Worm (Caenorhabditis elegans) whole organism, L1 larva: ENCODE data around the gene jnk-1.

Experiments
- C04F5.9 ChIP-seq: sonication (generic microtip); optimal IDR thresholded peaks from 2 replicates; lab custom pipeline; 2016; ENCODE audit warnings: missing genetic modification characterization, missing compliant biosample characterization
- Y116A8C.19 ChIP-seq: sonication (generic microtip); optimal IDR thresholded peaks from 2 replicates; lab custom pipeline; 2016; ENCODE audit warnings: missing compliant biosample characterization, missing genetic modification characterization, borderline replicate concordance
- alr-1 ChIP-seq: fragments of 200-800 bp; sonication (Bioruptor generic); optimal IDR thresholded peaks from 2 replicates; lab custom pipeline; 2018; ENCODE audit warnings: borderline replicate concordance, mild to moderate bottlenecking, missing genetic modification characterization, missing compliant biosample characterization
- ama-1 ChIP-seq: fragments of 150-350 bp; optimal IDR thresholded peaks from 2 replicates; lab custom pipeline; 2014
- blmp-1 ChIP-seq: fragments of 150-350 bp; optimal IDR thresholded peaks from 2 replicates; lab custom pipeline; 2014; ENCODE audit warnings: missing biosample characterization, missing genetic modification characterization
- ceh-63 ChIP-seq: fragments of 200-800 bp; sonication (Bioruptor generic); optimal IDR thresholded peaks from 2 replicates; lab custom pipeline; 2018; ENCODE audit warnings: mild to moderate bottlenecking, missing genetic modification characterization, missing compliant biosample characterization
- ceh-88 ChIP-seq: fragments of 200-800 bp; sonication (Bioruptor generic); IDR thresholded peaks from 2 replicates; pipeline ENCODE4 v1.3.6; 2022; ENCODE audit warnings: missing genetic modification characterization, missing compliant biosample characterization
- ceh-90 ChIP-seq: sonication (generic microtip); optimal IDR thresholded peaks from 2 replicates; lab custom pipeline; 2016; ENCODE audit warnings: missing genetic modification characterization, missing compliant biosample characterization
- ces-1 ChIP-seq: fragments of 150-350 bp; optimal IDR thresholded peaks from 2 replicates; lab custom pipeline; 2014; ENCODE audit warnings: missing biosample characterization, missing genetic modification reagents, missing genetic modification characterization
- efl-1 ChIP-seq, 4 experiments: fragments of 150-350 bp; optimal IDR thresholded peaks in 3 of 4; peaks in 1 of 4; 1 replicate in 1 of 4; 2 replicates in 3 of 4; lab custom pipeline; 2014; ENCODE audit warnings: missing biosample characterization in 2 of 4, missing genetic modification characterization in 2 of 4, missing genetic modification reagents in 2 of 4
- efl-3 ChIP-seq: fragments of 200-800 bp; sonication (Bioruptor generic); optimal IDR thresholded peaks from 2 replicates; lab custom pipeline; 2018; ENCODE audit warnings: mild to moderate bottlenecking, missing genetic modification characterization, missing compliant biosample characterization
- egl-27 ChIP-seq, 2 experiments: fragments of 150-350 bp in 1 of 2; sonication (generic microtip); optimal IDR thresholded peaks; 3 replicates each; lab custom pipeline; 2017 to 2018; ENCODE audit warnings: missing biosample characterization in 2 of 2, missing genetic modification characterization in 2 of 2, missing genetic modification reagents in 2 of 2
- elt-2 ChIP-seq: sonication (generic microtip); optimal IDR thresholded peaks from 2 replicates; lab custom pipeline; 2016; ENCODE audit warnings: missing genetic modification characterization, mild to moderate bottlenecking, inconsistent platforms, missing compliant biosample characterization, missing genetic modification reagents
- elt-3 ChIP-seq, 6 experiments: fragments of 150-350 bp in 1 of 6; sonication (generic microtip); optimal IDR thresholded peaks; 2 replicates each; lab custom pipeline; 2017 to 2018; ENCODE audit warnings: missing biosample characterization in 6 of 6, missing genetic modification characterization in 6 of 6, inconsistent platforms in 1 of 6
- ets-5 ChIP-seq: fragments of 200-800 bp; sonication (Bioruptor generic); IDR thresholded peaks from 2 replicates; pipeline ENCODE4 v1.3.6; 2022; ENCODE audit warnings: missing genetic modification characterization, missing compliant biosample characterization
- fkh-10 ChIP-seq: sonication (generic microtip); optimal IDR thresholded peaks from 2 replicates; lab custom pipeline; 2017; ENCODE audit warnings: missing biosample characterization, missing genetic modification reagents, missing genetic modification characterization
- hlh-17 ChIP-seq: fragments of 200-800 bp; sonication (Bioruptor generic); optimal IDR thresholded peaks from 2 replicates; lab custom pipeline; 2018; ENCODE audit warnings: missing genetic modification characterization, mild to moderate bottlenecking, missing compliant biosample characterization, moderate library complexity, borderline replicate concordance
- hlh-4 ChIP-seq: sonication (generic microtip); optimal IDR thresholded peaks from 2 replicates; lab custom pipeline; 2016; ENCODE audit warnings: mild to moderate bottlenecking, missing genetic modification characterization, missing compliant biosample characterization
- irx-1 ChIP-seq: sonication (generic microtip); optimal IDR thresholded peaks from 2 replicates; lab custom pipeline; 2016; ENCODE audit warnings: missing genetic modification characterization, missing compliant biosample characterization
- jun-1 ChIP-seq: fragments of 150-350 bp; optimal IDR thresholded peaks from 2 replicates; lab custom pipeline; 2014; ENCODE audit warnings: missing biosample characterization, missing genetic modification reagents, missing genetic modification characterization
- lin-15B ChIP-seq: fragments of 150-350 bp; sonication (generic microtip); optimal IDR thresholded peaks from 3 replicates; lab custom pipeline; 2014; ENCODE audit warnings: missing biosample characterization, missing genetic modification characterization
- lin-35 ChIP-seq, 2 experiments: fragments of 150-350 bp; optimal IDR thresholded peaks; 2 replicates each; lab custom pipeline; 2014; ENCODE audit warnings: missing biosample characterization in 2 of 2, missing genetic modification characterization in 2 of 2, missing genetic modification reagents in 2 of 2
- lir-3 ChIP-seq: sonication (generic microtip); optimal IDR thresholded peaks from 2 replicates; lab custom pipeline; 2016; ENCODE audit warnings: mild to moderate bottlenecking, missing genetic modification characterization, moderate library complexity, missing compliant biosample characterization; ENCODE audit not compliant: poor library complexity
- lsy-2 ChIP-seq, 2 experiments: fragments of 150-350 bp; optimal IDR thresholded peaks; 2 replicates each; lab custom pipeline; 2014; ENCODE audit warnings: missing biosample characterization in 2 of 2, missing genetic modification characterization in 2 of 2
- mef-2 ChIP-seq: fragments of 150-350 bp; optimal IDR thresholded peaks from 2 replicates; lab custom pipeline; 2014; ENCODE audit warnings: missing biosample characterization, missing genetic modification characterization
- nhr-12 ChIP-seq: sonication (generic microtip); optimal IDR thresholded peaks from 2 replicates; lab custom pipeline; 2017; ENCODE audit warnings: missing biosample characterization, missing genetic modification characterization
- nhr-237 ChIP-seq: fragments of 150-350 bp; optimal IDR thresholded peaks from 2 replicates; lab custom pipeline; 2014; ENCODE audit warnings: missing biosample characterization, missing genetic modification characterization
- nhr-71 ChIP-seq: sonication (generic microtip); optimal IDR thresholded peaks from 2 replicates; lab custom pipeline; 2016; ENCODE audit warnings: mild to moderate bottlenecking, missing genetic modification characterization, moderate library complexity, missing compliant biosample characterization
- nhr-77 ChIP-seq: fragments of 150-350 bp; optimal IDR thresholded peaks from 2 replicates; lab custom pipeline; 2014; ENCODE audit warnings: missing biosample characterization, missing genetic modification characterization
- nhr-84 ChIP-seq: sonication (generic microtip); optimal IDR thresholded peaks from 2 replicates; lab custom pipeline; 2017; ENCODE audit warnings: missing biosample characterization, missing genetic modification characterization
- nhr-85 ChIP-seq: sonication (generic microtip); peaks from one replicate; lab custom pipeline; 2016; ENCODE audit warnings: missing genetic modification characterization, inconsistent platforms, missing compliant biosample characterization
- nhr-90 ChIP-seq: sonication (generic microtip); optimal IDR thresholded peaks from 2 replicates; lab custom pipeline; 2016; ENCODE audit warnings: mild to moderate bottlenecking, missing genetic modification characterization, missing compliant biosample characterization; ENCODE audit not compliant: poor library complexity
- pag-3 ChIP-seq: sonication (generic microtip); optimal IDR thresholded peaks from 2 replicates; lab custom pipeline; 2017; ENCODE audit warnings: missing genetic modification characterization, mild to moderate bottlenecking, missing compliant biosample characterization, antibody characterized with exemption, borderline replicate concordance; ENCODE audit not compliant: insufficient read depth
- rnt-1 ChIP-seq: sonication (generic microtip); optimal IDR thresholded peaks from 2 replicates; lab custom pipeline; 2016; ENCODE audit warnings: mild to moderate bottlenecking, missing genetic modification characterization, moderate library complexity, missing compliant biosample characterization
- snu-23 ChIP-seq: sonication (generic microtip); optimal IDR thresholded peaks from 2 replicates; lab custom pipeline; 2016; ENCODE audit warnings: missing genetic modification characterization, missing compliant biosample characterization
- swsn-7 ChIP-seq: sonication (generic microtip); optimal IDR thresholded peaks from 2 replicates; lab custom pipeline; 2016; ENCODE audit warnings: missing genetic modification characterization, missing compliant biosample characterization
- tbx-2 ChIP-seq: sonication (generic microtip); optimal IDR thresholded peaks from 2 replicates; lab custom pipeline; 2016; ENCODE audit warnings: missing genetic modification characterization, missing compliant biosample characterization
- unc-130 ChIP-seq: fragments of 150-350 bp; optimal IDR thresholded peaks from 2 replicates; lab custom pipeline; 2017; ENCODE audit warnings: missing biosample characterization, missing genetic modification characterization, inconsistent platforms
- unc-30 ChIP-seq: sonication (generic microtip); optimal IDR thresholded peaks from 2 replicates; lab custom pipeline; 2017; ENCODE audit warnings: missing biosample characterization, missing genetic modification characterization
- unc-86 ChIP-seq: sonication (generic microtip); optimal IDR thresholded peaks from 2 replicates; lab custom pipeline; 2016; ENCODE audit warnings: missing genetic modification characterization, missing compliant biosample characterization
- xbp-1 ChIP-seq: sonication (generic microtip); optimal IDR thresholded peaks from 2 replicates; lab custom pipeline; 2016; ENCODE audit warnings: missing genetic modification characterization, missing compliant biosample characterization
- zip-4 ChIP-seq: fragments of 200-800 bp; sonication (Bioruptor generic); optimal IDR thresholded peaks from 2 replicates; lab custom pipeline; 2018; ENCODE audit warnings: mild to moderate bottlenecking, missing genetic modification characterization, moderate library complexity, missing compliant biosample characterization

Gene jnk-1

DNA sequence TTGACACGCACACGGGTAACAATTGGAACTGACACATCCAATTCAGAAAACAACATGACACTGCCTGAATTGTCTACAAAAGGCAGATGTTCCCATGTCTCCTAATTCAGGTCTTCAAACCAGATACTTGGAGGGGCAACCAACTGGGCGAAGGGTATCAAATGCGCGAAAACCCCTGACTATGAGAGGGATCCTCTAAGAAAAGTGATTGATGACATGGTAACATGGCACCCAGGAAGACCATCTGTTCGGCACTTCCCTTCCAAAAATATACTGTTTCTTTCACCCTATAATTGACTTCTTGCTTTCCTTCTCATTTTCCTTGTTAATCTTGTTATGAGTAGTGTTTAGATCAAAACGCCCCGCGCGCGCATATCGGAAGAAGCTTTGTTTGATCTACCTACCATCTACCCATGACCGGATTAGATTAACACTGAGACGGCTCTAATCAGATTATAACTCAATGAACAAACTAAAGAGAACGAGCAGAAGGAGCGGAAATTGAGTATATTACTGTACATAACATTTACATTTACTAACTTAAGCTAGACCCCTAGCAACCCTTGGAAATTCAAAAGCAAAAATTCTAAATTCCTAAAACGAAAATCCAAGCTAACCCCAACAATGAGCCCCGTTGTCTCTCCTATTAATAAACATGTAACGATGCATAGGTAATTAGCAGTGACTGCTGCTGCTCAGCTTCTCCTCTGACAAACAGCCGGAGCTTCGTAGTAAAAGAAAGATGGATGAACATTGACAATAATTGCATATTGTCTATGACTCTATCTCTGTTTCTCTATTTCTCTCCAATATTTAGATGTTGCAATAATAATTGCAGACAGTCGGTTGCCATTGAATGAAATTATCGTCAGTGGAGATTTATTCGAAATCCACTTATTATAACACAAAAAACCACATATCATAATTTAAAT, 27.3 kb downstream of the jnk-1 start:
- TF ChIP-seq zip-4 (GFP tag; lab: Kevin White, UChicago) (no peak), nhr-85 (peak; percentile 57), ceh-63 (GFP tag; lab: Kevin White, UChicago) (no peak), ets-5 (no peak), efl-1 (optimal IDR thresholded peaks at IDR 0.05; lab: Kevin White, UChicago) (no peak), efl-1 (GFP tag; optimal IDR thresholded peaks at IDR 0.05 in 1 of 2; lab: Kevin White, UChicago) (peak in 1 of 2 experiments; percentile 40), elt-3 (tag; optimal IDR thresholded peaks at IDR 0.05; lab: Kevin White, UChicago) (no peak), ces-1 (GFP tag; lab: Kevin White, UChicago) (no peak), unc-86 (tag; lab: Kevin White, UChicago) (no peak), hlh-4 (tag; lab: Kevin White, UChicago) (no peak), nhr-12 (tag; lab: Kevin White, UChicago) (no peak), irx-1 (tag; lab: Kevin White, UChicago) (no peak), rnt-1 (tag; lab: Kevin White, UChicago) (no peak), blmp-1 (tag; lab: Kevin White, UChicago) (no peak), swsn-7 (tag; lab: Kevin White, UChicago) (no peak), lsy-2 (tag; optimal IDR thresholded peaks at IDR 0.05; lab: Kevin White, UChicago) (no peak), egl-27 (tag; optimal IDR thresholded peaks at IDR 0.05; lab: Kevin White, UChicago) (no peak)

DNA sequence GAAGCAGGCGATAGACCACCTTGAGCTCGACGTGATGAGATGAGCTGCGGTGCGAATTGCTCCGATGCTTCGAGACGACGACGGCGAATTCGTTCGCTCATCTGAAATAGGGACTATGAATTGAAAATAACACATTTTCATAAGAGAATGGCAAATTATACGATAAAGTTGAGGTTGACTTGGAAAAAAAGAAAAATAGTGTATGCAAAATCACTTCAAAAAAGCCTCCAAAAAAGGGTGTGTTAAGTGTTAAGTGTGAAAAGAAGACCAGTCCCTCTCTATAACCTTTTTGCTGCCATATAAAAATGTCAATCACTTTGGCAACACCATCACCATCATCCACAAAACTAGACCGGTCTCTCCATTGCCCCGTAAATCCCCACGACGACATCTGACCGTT, 29.4 kb downstream of the jnk-1 start, which contains the start of gene prkl-1:
prkl-1 (minus strand) TSS at position 101 of the 400 bp plus-strand sequence.
- TF ChIP-seq elt-2 (no peak), efl-3 (GFP tag; lab: Kevin White, UChicago) (no peak), ama-1 (lab: Kevin White, UChicago) (no peak), nhr-71 (tag; lab: Kevin White, UChicago) (no peak), unc-130 (tag; lab: Kevin White, UChicago) (no peak), hlh-17 (GFP tag; lab: Kevin White, UChicago) (no peak), hlh-4 (tag; lab: Kevin White, UChicago) (no peak), efl-1 (optimal IDR thresholded peaks at IDR 0.05; lab: Kevin White, UChicago) (no peak), efl-1 (GFP tag; optimal IDR thresholded peaks at IDR 0.05 in 1 of 2; lab: Kevin White, UChicago) (no peak), ceh-88 (no peak), nhr-84 (tag; lab: Kevin White, UChicago) (no peak), pag-3 (tag; lab: Kevin White, UChicago) (no peak), lin-15B (tag; lab: Kevin White, UChicago) (no peak), unc-30 (no peak), mef-2 (tag; lab: Kevin White, UChicago) (no peak), snu-23 (no peak)

DNA sequence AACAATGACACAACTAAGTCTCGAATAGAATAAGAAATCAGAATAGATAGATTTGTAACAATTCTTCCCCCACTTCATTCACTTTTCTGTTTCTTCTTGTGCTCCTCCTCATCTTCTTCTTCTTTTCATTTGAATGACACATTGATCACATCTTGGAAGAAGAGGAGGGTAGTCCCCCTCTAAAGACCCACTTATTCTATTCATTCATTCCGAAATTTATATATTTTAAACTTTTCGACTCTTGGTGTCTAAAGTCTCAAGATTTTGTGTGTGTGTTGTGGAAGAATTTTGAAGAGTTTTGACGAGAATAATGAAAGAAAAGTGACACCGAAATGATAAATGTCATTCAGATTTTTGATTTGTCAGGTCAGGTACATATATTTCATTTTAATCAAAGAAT, 33.6 kb downstream of the jnk-1 start:
- TF ChIP-seq tbx-2 (tag; lab: Kevin White, UChicago) (no peak), nhr-90 (tag; lab: Kevin White, UChicago) (no peak), ces-1 (GFP tag; lab: Kevin White, UChicago) (no peak), alr-1 (tag; lab: Kevin White, UChicago) (no peak), ceh-90 (tag; lab: Kevin White, UChicago) (no peak), jun-1 (no peak), C04F5.9 (no peak), xbp-1 (tag; lab: Kevin White, UChicago) (no peak), lir-3 (tag; lab: Kevin White, UChicago) (no peak), nhr-237 (tag; lab: Kevin White, UChicago) (no peak), ets-5 (no peak), hlh-17 (GFP tag; lab: Kevin White, UChicago) (no peak), unc-130 (tag; lab: Kevin White, UChicago) (no peak), Y116A8C.19 (tag; lab: Kevin White, UChicago) (no peak), nhr-77 (tag; lab: Kevin White, UChicago) (no peak), lin-35 (GFP tag; optimal IDR thresholded peaks at IDR 0.05; lab: Kevin White, UChicago) (no peak), fkh-10 (GFP tag; lab: Kevin White, UChicago) (no peak), mef-2 (tag; lab: Kevin White, UChicago) (no peak)
